Worm (Caenorhabditis elegans) whole organism, mixed stage, embryonic: ENCODE measurements around the gene T26H5.4.

ENCODE experiments used
- blmp-1 ChIP-seq: fragments of 150-350 bp; optimal IDR thresholded peaks from 2 replicates; lab custom pipeline; 2014; ENCODE audit warnings: missing biosample characterization, missing genetic modification characterization
- ceh-83 ChIP-seq: fragments of 200-800 bp; sonication (Bioruptor generic); optimal IDR thresholded peaks from 2 replicates; lab custom pipeline; 2018; ENCODE audit warnings: mild to moderate bottlenecking, missing genetic modification characterization, missing compliant biosample characterization
- elt-1 ChIP-seq: sonication (generic microtip); optimal IDR thresholded peaks from 2 replicates; lab custom pipeline; 2017; ENCODE audit warnings: missing genetic modification characterization, mild to moderate bottlenecking, missing compliant biosample characterization, antibody characterized with exemption, moderate library complexity, borderline replicate concordance; ENCODE audit not compliant: insufficient read depth
- flh-1 ChIP-seq: fragments of 200-800 bp; sonication (Bioruptor generic); optimal IDR thresholded peaks from 2 replicates; lab custom pipeline; 2018; ENCODE audit warnings: mild to moderate bottlenecking, missing genetic modification characterization, moderate library complexity, missing compliant biosample characterization
- lsy-2 ChIP-seq: fragments of 150-350 bp; optimal IDR thresholded peaks from 2 replicates; lab custom pipeline; 2014; ENCODE audit warnings: missing biosample characterization, missing genetic modification characterization
- mls-2 ChIP-seq: sonication (generic microtip); optimal IDR thresholded peaks from 2 replicates; lab custom pipeline; 2016; ENCODE audit warnings: mild to moderate bottlenecking, missing genetic modification characterization, moderate library complexity, missing compliant biosample characterization
- nhr-12 ChIP-seq: fragments of 150-350 bp; optimal IDR thresholded peaks from 2 replicates; lab custom pipeline; 2014; ENCODE audit warnings: missing biosample characterization, missing genetic modification characterization
- nhr-237 ChIP-seq: fragments of 150-350 bp; optimal IDR thresholded peaks from 2 replicates; lab custom pipeline; 2014; ENCODE audit warnings: missing biosample characterization, missing genetic modification characterization
- snpc-4 ChIP-seq: fragments of 150-350 bp; optimal IDR thresholded peaks from 2 replicates; lab custom pipeline; 2014; ENCODE audit warnings: missing biosample characterization, missing genetic modification characterization
- unc-39 ChIP-seq: fragments of 150-350 bp; optimal IDR thresholded peaks from 2 replicates; lab custom pipeline; 2014; ENCODE audit warnings: missing biosample characterization, missing genetic modification characterization
- zip-8 ChIP-seq: fragments of 150-350 bp; optimal IDR thresholded peaks from 2 replicates; lab custom pipeline; 2014; ENCODE audit warnings: missing biosample characterization, missing genetic modification characterization

DNA sequence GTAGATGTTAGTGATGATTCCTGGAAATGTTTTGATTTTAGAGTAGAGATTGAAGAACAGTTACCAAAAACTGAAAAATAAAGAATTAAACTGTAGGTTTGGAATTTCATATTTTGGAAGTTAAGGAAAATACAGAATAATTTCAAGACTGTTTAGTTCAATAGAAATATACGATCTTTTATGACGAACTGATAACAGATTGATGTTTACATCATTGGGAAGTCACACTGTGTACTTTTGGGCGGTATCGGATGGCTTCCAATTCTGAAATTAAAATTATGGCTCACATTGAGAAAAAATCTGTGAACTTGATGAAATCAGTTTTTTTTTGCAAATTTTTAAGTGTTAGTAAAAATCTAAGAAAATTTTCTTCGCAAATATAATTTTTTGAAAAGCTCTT lies 16.0 kb downstream of the T26H5.4 start, which contains the start of gene T26H5.8:
- TF ChIP-seq elt-1 (tag; lab: Kevin White, UChicago), result no peak
- no peak for TF ChIP-seq ceh-83 (GFP tag; lab: Kevin White, UChicago)
- no peak for TF ChIP-seq snpc-4
- no peak for TF ChIP-seq flh-1
- no peak for TF ChIP-seq blmp-1 (tag; lab: Kevin White, UChicago)
- TF ChIP-seq mls-2, result no peak
- no peak for TF ChIP-seq unc-39 (tag; lab: Kevin White, UChicago)
- no peak for TF ChIP-seq nhr-12 (tag; lab: Kevin White, UChicago)
- no peak for TF ChIP-seq lsy-2 (tag; lab: Kevin White, UChicago)
- TF ChIP-seq nhr-237 (tag; lab: Kevin White, UChicago), result no peak
- TF ChIP-seq zip-8 (tag; lab: Kevin White, UChicago), result no peak
